Fruit fly (Drosophila melanogaster): ENCODE data around the gene CG8209.

Gene CG8209

dm6 chr3L:7963549-7963948 lies 12.7 kb upstream of the CG8209 start (continued):
- no peak for TF ChIP-seq kni (GFP tag; optimal IDR thresholded peaks at IDR 0.05)
- no peak for TF ChIP-seq Oaz (GFP tag; IDR thresholded peaks at IDR 0.05)
- TF ChIP-seq CG10431 (GFP tag; optimal IDR thresholded peaks at IDR 0.05) = no peak
- TF ChIP-seq Myb (GFP tag; optimal IDR thresholded peaks at IDR 0.05) = no peak
- TF ChIP-seq vfl (GFP tag; optimal IDR thresholded peaks at IDR 0.05) = no peak
- TF ChIP-seq usp (GFP tag; optimal IDR thresholded peaks at IDR 0.05) = no peak
- TF ChIP-seq CG17568 (GFP tag; optimal IDR thresholded peaks at IDR 0.05) = no peak
- TF ChIP-seq hbn (GFP tag; IDR thresholded peaks at IDR 0.05; ENCODE audit: partially characterized antibody) = no peak
- no peak for TF ChIP-seq CG8359 (GFP tag; optimal IDR thresholded peaks at IDR 0.05; ENCODE audit: borderline replicate concordance)
- no peak for TF ChIP-seq Eip74EF (GFP tag; optimal IDR thresholded peaks at IDR 0.05)
- TF ChIP-seq caup (GFP tag; optimal IDR thresholded peaks at IDR 0.05; ENCODE audit: severe bottlenecking) = no peak
- peak; percentile 88 for TF ChIP-seq Ets65A (GFP tag)
- no peak for TF ChIP-seq CG2875 (GFP tag; optimal IDR thresholded peaks at IDR 0.05)
- TF ChIP-seq ERR (GFP tag; optimal IDR thresholded peaks at IDR 0.05) = no peak
- no peak for TF ChIP-seq CG3407 (GFP tag; optimal IDR thresholded peaks at IDR 0.05)
- TF ChIP-seq CG10267 (tag; optimal IDR thresholded peaks at IDR 0.05) = peak; percentile 0
- TF ChIP-seq tll (GFP tag; optimal IDR thresholded peaks at IDR 0.05) = no peak
- no peak for TF ChIP-seq CG7271 (tag; optimal IDR thresholded peaks at IDR 0.05)
- no peak for TF ChIP-seq CG34224 (GFP tag; IDR thresholded peaks at IDR 0.05; ENCODE audit: partially characterized antibody)
- peak; percentile 20 for TF ChIP-seq CG11504 (tag; optimal IDR thresholded peaks at IDR 0.05)
- 0 out of 2 replicates have a peak, but pooled peaks have one; percentile 15 for TF ChIP-seq CG10959 (GFP tag; IDR thresholded peaks at IDR 0.05)
- no peak for TF ChIP-seq Blimp-1 (GFP tag; optimal IDR thresholded peaks at IDR 0.05)
- 0 out of 3 replicates have a peak, but pooled peaks have one; percentile 50 for TF ChIP-seq zfh1 (GFP tag; IDR thresholded peaks at IDR 0.05)
- TF ChIP-seq Awh (GFP tag; IDR thresholded peaks at IDR 0.05) = no peak
- TF ChIP-seq BtbVII (GFP tag; optimal IDR thresholded peaks at IDR 0.05) = no peak
- TF ChIP-seq CG15696 (tag; optimal IDR thresholded peaks at IDR 0.05) = peak; percentile 29
- no peak for TF ChIP-seq NC2β (GFP tag; optimal IDR thresholded peaks at IDR 0.05)
- no peak for TF ChIP-seq oc (tag; optimal IDR thresholded peaks at IDR 0.05)
- no peak for TF ChIP-seq Dbx (GFP tag; IDR thresholded peaks at IDR 0.05)
- no peak for TF ChIP-seq lilli (GFP tag; optimal IDR thresholded peaks at IDR 0.05)
- TF ChIP-seq hb (GFP tag; IDR thresholded peaks at IDR 0.05; ENCODE audit: partially characterized antibody) = no peak
- peak in 1 of 2 experiments; percentile 5 for TF ChIP-seq eve (GFP tag; optimal IDR thresholded peaks at IDR 0.05)
- no peak for TF ChIP-seq Meics (GFP tag; optimal IDR thresholded peaks at IDR 0.05)
- TF ChIP-seq CG16863 (GFP tag; optimal IDR thresholded peaks at IDR 0.05) = no peak
- no peak for TF ChIP-seq CG34376 (GFP tag; optimal IDR thresholded peaks at IDR 0.05)
- peak; percentile 23 for TF ChIP-seq bab2 (GFP tag; optimal IDR thresholded peaks at IDR 0.05)
- TF ChIP-seq amos (GFP tag; IDR thresholded peaks at IDR 0.05; ENCODE audit: partially characterized antibody) = no peak
- TF ChIP-seq CG12236 (GFP tag; optimal IDR thresholded peaks at IDR 0.05) = no peak
- no peak for TF ChIP-seq stc (GFP tag; IDR thresholded peaks at IDR 0.05)
- TF ChIP-seq nom (GFP tag; optimal IDR thresholded peaks at IDR 0.05) = no peak
- TF ChIP-seq mld (GFP tag; IDR thresholded peaks at IDR 0.05; ENCODE audit: partially characterized antibody) = no peak; the same call in 2 of the 3 replicates
- TF ChIP-seq CG9727 (GFP tag; optimal IDR thresholded peaks at IDR 0.05) = peak; percentile 31
- TF ChIP-seq Drgx (GFP tag; IDR thresholded peaks at IDR 0.05) = no peak
- TF ChIP-seq nau (GFP tag; optimal IDR thresholded peaks at IDR 0.05) = no peak
- no peak for TF ChIP-seq Hand (GFP tag; optimal IDR thresholded peaks at IDR 0.05)
- no peak for TF ChIP-seq CG6272 (GFP tag; IDR thresholded peaks at IDR 0.05)
- TF ChIP-seq chinmo (GFP tag; IDR thresholded peaks at IDR 0.05; ENCODE audit: partially characterized antibody) = no peak
- TF ChIP-seq fd102C (GFP tag; optimal IDR thresholded peaks at IDR 0.05) = no peak
- TF ChIP-seq vvl (GFP tag; IDR thresholded peaks at IDR 0.05) = 0 out of 2 replicates have a peak, but pooled peaks have one; percentile 32
